Worm (Caenorhabditis elegans) whole organism, L2 larva: Measurements from ENCODE around the gene hecw-1.

Source experiments
- alr-1 ChIP-seq: fragments of 150-350 bp; optimal IDR thresholded peaks from 2 replicates; lab custom pipeline; 2014; ENCODE audit warnings: missing biosample characterization, missing genetic modification characterization
- elt-3 ChIP-seq: sonication (generic microtip); optimal IDR thresholded peaks from 2 replicates; lab custom pipeline; 2017; ENCODE audit warnings: missing biosample characterization, missing genetic modification characterization
- nhr-6 ChIP-seq: fragments of 150-350 bp; optimal IDR thresholded peaks from 2 replicates; lab custom pipeline; 2014; ENCODE audit warnings: missing biosample characterization, missing genetic modification characterization
- snpc-4 ChIP-seq: fragments of 150-350 bp; optimal IDR thresholded peaks from 2 replicates; lab custom pipeline; 2014; ENCODE audit warnings: missing biosample characterization, missing genetic modification characterization

- TF ChIP-seq alr-1 (tag; lab: Kevin White, UChicago) (no peak), elt-3 (tag; lab: Kevin White, UChicago) (no peak), nhr-6 (tag; lab: Kevin White, UChicago) (no peak), snpc-4 (no peak)
Measured at ce11 chrIII:3435152-3435551, 45.4 kb upstream of the hecw-1 start.
